Fruit fly (Drosophila melanogaster): ENCODE results near the gene CG18281.
"Not testable (repeated sequence)": the region's sequence is repeated elsewhere in the genome, so short reads cannot be mapped to it uniquely, and the experiment has no call there.

Gene CG18281

dm6 chr3L:20503886-20504285 is 4.2 kb downstream of the CG18281 start, which contains the start of gene CG17637:
Gene CG17637 (plus strand): TSS chr3L:20504186.
- not testable (repeated sequence) for TF ChIP-seq Mnt, CG5204, Hr96 (GFP tag; optimal IDR thresholded peaks at IDR 0.05)

- TF ChIP-seq toe (GFP tag; optimal IDR thresholded peaks at IDR 0.05) (no peak), CG33017 (tag; optimal IDR thresholded peaks at IDR 0.05) (no peak), pad (GFP tag; optimal IDR thresholded peaks at IDR 0.05) (no peak), cic (GFP tag; optimal IDR thresholded peaks at IDR 0.05) (no peak), Clk (GFP tag; optimal IDR thresholded peaks at IDR 0.05) (no peak), CG7101 (tag; optimal IDR thresholded peaks at IDR 0.05) (no peak), CG11617 (GFP tag; optimal IDR thresholded peaks at IDR 0.05) (no peak), Crg-1 (GFP tag; optimal IDR thresholded peaks at IDR 0.05) (no peak), tj (GFP tag; optimal IDR thresholded peaks at IDR 0.05) (no peak), Mnt (GFP tag; optimal IDR thresholded peaks at IDR 0.05) (no peak), kay (GFP tag; ENCODE audit: borderline replicate concordance) (no peak), CG1620 (GFP tag; optimal IDR thresholded peaks at IDR 0.05) (no peak), CG14711 (tag; optimal IDR thresholded peaks at IDR 0.05) (no peak), Hr96 (GFP tag; optimal IDR thresholded peaks at IDR 0.05) (no peak), CG7045 (GFP tag; optimal IDR thresholded peaks at IDR 0.05) (no peak), CG5204 (GFP tag; optimal IDR thresholded peaks at IDR 0.05) (no peak), bab1 (GFP tag; optimal IDR thresholded peaks at IDR 0.05) (no peak)
Measured at dm6 chr3L:20505732-20506131, 6.1 kb downstream of the CG18281 start, which contains the start of gene CG5078. Gene CG5078 (plus strand): TSS chr3L:20506032.

dm6 chr3L:20507552-20507951 is 7.9 kb downstream of the CG18281 start:
- peak; percentile 85 for TF ChIP-seq kay (GFP tag; ENCODE audit: borderline replicate concordance)
- TF ChIP-seq Mnt (GFP tag; optimal IDR thresholded peaks at IDR 0.05) = no peak
- peak; percentile 2 for TF ChIP-seq CG1620 (GFP tag; optimal IDR thresholded peaks at IDR 0.05)

- peak; percentile 72 for TF ChIP-seq tj (GFP tag; optimal IDR thresholded peaks at IDR 0.05)
- peak; percentile 93 for TF ChIP-seq CG12768 (GFP tag; optimal IDR thresholded peaks at IDR 0.05)
- TF ChIP-seq CG11617 (GFP tag; optimal IDR thresholded peaks at IDR 0.05) = peak; percentile 87
- peak; percentile 90 for TF ChIP-seq toe (GFP tag; optimal IDR thresholded peaks at IDR 0.05)
- peak; percentile 3 for TF ChIP-seq cic (GFP tag; optimal IDR thresholded peaks at IDR 0.05)
- TF ChIP-seq CG5204 (GFP tag; optimal IDR thresholded peaks at IDR 0.05) = peak; percentile 87
- TF ChIP-seq Hr96 (GFP tag; optimal IDR thresholded peaks at IDR 0.05) = peak; percentile 85
- peak; percentile 92 for TF ChIP-seq bab1 (GFP tag; optimal IDR thresholded peaks at IDR 0.05)
- peak; percentile 86 for TF ChIP-seq Crg-1 (GFP tag; optimal IDR thresholded peaks at IDR 0.05)
- peak; percentile 78 for TF ChIP-seq Mnt (GFP tag; optimal IDR thresholded peaks at IDR 0.05)
- peak; percentile 86 for TF ChIP-seq CG7045 (GFP tag; optimal IDR thresholded peaks at IDR 0.05)
- TF ChIP-seq ovo (GFP tag; optimal IDR thresholded peaks at IDR 0.05) = peak; percentile 52
- peak; percentile 85 for TF ChIP-seq kay (GFP tag; ENCODE audit: borderline replicate concordance)
- peak; percentile 85 for TF ChIP-seq pad (GFP tag; optimal IDR thresholded peaks at IDR 0.05)
- TF ChIP-seq CG7101 (tag; optimal IDR thresholded peaks at IDR 0.05) = peak; percentile 92
- TF ChIP-seq Clk (GFP tag; optimal IDR thresholded peaks at IDR 0.05) = peak; percentile 81
- TF ChIP-seq CG14711 (tag; optimal IDR thresholded peaks at IDR 0.05) = peak; percentile 86
- TF ChIP-seq CG1620 (GFP tag; optimal IDR thresholded peaks at IDR 0.05) = peak; percentile 84
- TF ChIP-seq CG33017 (tag; optimal IDR thresholded peaks at IDR 0.05) = peak; percentile 89
- TF ChIP-seq cnc (optimal IDR thresholded peaks at IDR 0.05) = no peak
Measured at dm6 chr3L:20508136-20508635, 8.6 kb downstream of the CG18281 start.

dm6 chr3L:20509121-20509934 is 9.7 kb downstream of the CG18281 start:
- TF ChIP-seq kay (GFP tag; ENCODE audit: borderline replicate concordance) (no peak), Crg-1 (GFP tag; optimal IDR thresholded peaks at IDR 0.05) (peak; percentile 32), CG14711 (tag; optimal IDR thresholded peaks at IDR 0.05) (peak; percentile 57), toe (GFP tag; optimal IDR thresholded peaks at IDR 0.05) (peak; percentile 45), Mnt (GFP tag; optimal IDR thresholded peaks at IDR 0.05) (peak; percentile 65), cic (GFP tag; optimal IDR thresholded peaks at IDR 0.05) (peak; percentile 51), CG33017 (tag; optimal IDR thresholded peaks at IDR 0.05) (peak; percentile 69), CG11617 (GFP tag; optimal IDR thresholded peaks at IDR 0.05) (peak; percentile 90), CG1620 (GFP tag; optimal IDR thresholded peaks at IDR 0.05) (peak; percentile 38), ovo (GFP tag; optimal IDR thresholded peaks at IDR 0.05) (no peak), CG7045 (GFP tag; optimal IDR thresholded peaks at IDR 0.05) (peak; percentile 74), CG12768 (GFP tag; optimal IDR thresholded peaks at IDR 0.05) (peak; percentile 50), CG7101 (tag; optimal IDR thresholded peaks at IDR 0.05) (peak; percentile 70), tj (GFP tag; optimal IDR thresholded peaks at IDR 0.05) (peak; percentile 93), bab1 (GFP tag; optimal IDR thresholded peaks at IDR 0.05) (peak; percentile 84), Hr96 (GFP tag; optimal IDR thresholded peaks at IDR 0.05) (peak; percentile 67), pad (GFP tag; optimal IDR thresholded peaks at IDR 0.05) (peak; percentile 75), CG5204 (GFP tag; optimal IDR thresholded peaks at IDR 0.05) (peak; percentile 79), Clk (GFP tag; optimal IDR thresholded peaks at IDR 0.05) (peak; percentile 49), cnc (optimal IDR thresholded peaks at IDR 0.05) (no peak)
